Worm (Caenorhabditis elegans): ENCODE measurements around the gene nspb-9.

Gene nspb-9

ce11 chrII:14580549-14580948 lies at the start of gene nspb-9, which contains the start of gene nspb-8:
nspb-9 (plus strand) TSS chrII:14580859.
nspb-8 (minus strand) TSS chrII:14580649.
- TF ChIP-seq ekl-4 (GFP tag; IDR thresholded peaks at IDR 0.05) (no peak), Y95B8A.8 (GFP tag; IDR thresholded peaks at IDR 0.05) (no peak), cebp-2 (GFP tag; IDR thresholded peaks at IDR 0.05) (no peak), ztf-18 (tag; optimal IDR thresholded peaks at IDR 0.05) (no peak), F23B12.7 (tag; optimal IDR thresholded peaks at IDR 0.05; ENCODE audit: insufficient read depth) (no peak), Y53F4B.3 (GFP tag; IDR thresholded peaks at IDR 0.05) (no peak), nfyb-1 (GFP tag; IDR thresholded peaks at IDR 0.05) (no peak), attf-5 (GFP tag; optimal IDR thresholded peaks at IDR 0.05) (no peak), dpff-1 (tag; optimal IDR thresholded peaks at IDR 0.05) (no peak), chd-7 (tag; optimal IDR thresholded peaks at IDR 0.05) (no peak), ztf-6 (GFP tag; IDR thresholded peaks at IDR 0.05) (no peak), aptf-2 (GFP tag; conservative IDR thresholded peaks at IDR 0.05) (no peak), ztf-28 (GFP tag; IDR thresholded peaks at IDR 0.05) (no peak), nhr-90 (tag; optimal IDR thresholded peaks at IDR 0.05) (no peak), D2030.7 (GFP tag; IDR thresholded peaks at IDR 0.05) (no peak)

- no peak for TF ChIP-seq Y79H2A.3 (GFP tag; conservative IDR thresholded peaks at IDR 0.05)
- TF ChIP-seq nfyb-1 (GFP tag; IDR thresholded peaks at IDR 0.05): no peak
- TF ChIP-seq ama-1 (optimal IDR thresholded peaks at IDR 0.05): no peak
- no peak for TF ChIP-seq ama-1 (GFP tag; optimal IDR thresholded peaks at IDR 0.05)
These were observed 46.7 kb upstream of the nspb-9 start, which contains the start of gene C04H5.1 for ce11 chrII:14534000-14534399. C04H5.1 (plus strand) TSS chrII:14534300.

ce11 chrII:14537728-14538127 lies 42.9 kb upstream of the nspb-9 start, which contains the start of the genes clec-147 and C04H5.7:
clec-147 (minus strand) TSS chrII:14537828.
C04H5.7 (plus strand) TSS chrII:14537946.
- TF ChIP-seq ztf-25 (GFP tag; IDR thresholded peaks at IDR 0.05) (no peak), egl-44 (GFP tag; IDR thresholded peaks at IDR 0.05) (no peak), fkh-3 (tag; optimal IDR thresholded peaks at IDR 0.05) (no peak), dox-1 (GFP tag; IDR thresholded peaks at IDR 0.05) (no peak), sea-2 (GFP tag; IDR thresholded peaks at IDR 0.05) (no peak), hmg-1.2 (GFP tag; IDR thresholded peaks at IDR 0.05) (no peak), dpl-1 (GFP tag; optimal IDR thresholded peaks at IDR 0.05) (no peak), gei-17 (GFP tag; optimal IDR thresholded peaks at IDR 0.05) (no peak), snpc-1.1 (tag; optimal IDR thresholded peaks at IDR 0.05; ENCODE audit: insufficient read depth) (no peak), nfyb-1 (GFP tag; IDR thresholded peaks at IDR 0.05) (no peak), athp-1 (tag; optimal IDR thresholded peaks at IDR 0.05) (no peak), mxl-1 (tag; optimal IDR thresholded peaks at IDR 0.05) (no peak), pbrm-1 (GFP tag; IDR thresholded peaks at IDR 0.05) (no peak), T07F8.4 (tag; optimal IDR thresholded peaks at IDR 0.05) (no peak), somi-1 (GFP tag; optimal IDR thresholded peaks at IDR 0.05) (no peak), sptf-2 (GFP tag; optimal IDR thresholded peaks at IDR 0.05) (no peak), rec-8 (tag; optimal IDR thresholded peaks at IDR 0.05) (no peak), egl-18 (GFP tag; IDR thresholded peaks at IDR 0.05) (no peak), egrh-3 (GFP tag; IDR thresholded peaks at IDR 0.05) (no peak), rcor-1 (GFP tag; IDR thresholded peaks at IDR 0.05) (no peak)

Measured in whole organism, young adult.